Worm (Caenorhabditis elegans): ENCODE measurements around the gene ZC404.2.

ZC404.2 gene

DNA sequence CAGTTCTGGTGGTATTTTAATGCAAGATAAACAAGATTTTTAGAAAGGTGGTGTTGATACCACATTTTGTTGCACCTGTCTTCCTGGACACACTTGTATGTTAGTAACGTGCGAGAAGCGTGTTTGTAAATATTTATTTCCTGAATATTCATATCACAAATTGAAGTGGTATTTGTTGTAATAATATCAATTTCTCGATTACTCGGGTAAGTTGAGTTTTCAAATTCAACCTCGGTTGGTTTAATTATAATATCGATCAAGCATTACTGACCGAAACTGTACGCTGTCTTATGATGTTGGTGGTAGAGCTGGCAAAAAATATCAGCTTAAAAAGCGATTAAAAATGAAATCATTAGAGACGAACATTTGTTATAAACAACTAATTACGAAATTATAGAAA is 16.2 kb downstream of the ZC404.2 start, which contains the start of gene dmsr-11:
Gene dmsr-11 (minus strand): TSS at position 101 of the 400 bp plus-strand sequence.
- TF ChIP-seq ceh-100 (GFP tag; IDR thresholded peaks at IDR 0.05) (no peak), hmg-20 (GFP tag; IDR thresholded peaks at IDR 0.05) (no peak), F23B12.7 (tag; optimal IDR thresholded peaks at IDR 0.05; ENCODE audit: insufficient read depth) (no peak), snpc-1.1 (tag; optimal IDR thresholded peaks at IDR 0.05; ENCODE audit: insufficient read depth) (no peak), zim-3 (tag; optimal IDR thresholded peaks at IDR 0.05) (no peak), ekl-4 (GFP tag; IDR thresholded peaks at IDR 0.05) (no peak), chd-7 (tag; optimal IDR thresholded peaks at IDR 0.05) (no peak), ceh-91 (GFP tag; IDR thresholded peaks at IDR 0.05) (no peak), hmg-1.2 (GFP tag; IDR thresholded peaks at IDR 0.05) (no peak), ztf-18 (tag; optimal IDR thresholded peaks at IDR 0.05) (no peak), nhr-27 (tag; optimal IDR thresholded peaks at IDR 0.05) (no peak), hrde-1 (tag; optimal IDR thresholded peaks at IDR 0.05; ENCODE audit: borderline replicate concordance) (no peak), him-1 (tag; optimal IDR thresholded peaks at IDR 0.05) (no peak), egl-44 (GFP tag; IDR thresholded peaks at IDR 0.05) (no peak), gei-17 (GFP tag; optimal IDR thresholded peaks at IDR 0.05) (no peak), pbrm-1 (GFP tag; IDR thresholded peaks at IDR 0.05) (no peak), F57C9.4 (tag; optimal IDR thresholded peaks at IDR 0.05) (no peak), ccch-3 (GFP tag; optimal IDR thresholded peaks at IDR 0.05) (no peak), rcor-1 (GFP tag; IDR thresholded peaks at IDR 0.05) (no peak)

ce11 chrV:6806340-6806739 is 18.6 kb downstream of the ZC404.2 start, which contains the start of gene dmsr-12:
Gene dmsr-12, minus strand, starts transcription at chrV:6806440.
- TF ChIP-seq rpc-1 (optimal IDR thresholded peaks at IDR 0.05) (no peak), rpc-1 (tag; optimal IDR thresholded peaks at IDR 0.05) (no peak), sdz-38 (tag; optimal IDR thresholded peaks at IDR 0.05) (no peak), mxl-1 (tag; optimal IDR thresholded peaks at IDR 0.05) (no peak), lin-54 (GFP tag; optimal IDR thresholded peaks at IDR 0.05) (no peak), B0019.2 (GFP tag; conservative IDR thresholded peaks at IDR 0.05) (no peak), aptf-3 (GFP tag; IDR thresholded peaks at IDR 0.05) (no peak), lag-1 (GFP tag; IDR thresholded peaks at IDR 0.05) (no peak), chd-7 (tag; optimal IDR thresholded peaks at IDR 0.05) (no peak), tbp1 (GFP tag; optimal IDR thresholded peaks at IDR 0.05) (no peak), ZK185.1 (tag; optimal IDR thresholded peaks at IDR 0.05; ENCODE audit: poor library complexity, severe bottlenecking) (no peak), akir-1 (GFP tag; optimal IDR thresholded peaks at IDR 0.05) (no peak), ceh-91 (GFP tag; IDR thresholded peaks at IDR 0.05) (no peak), hsf-1 (GFP tag; IDR thresholded peaks at IDR 0.05) (no peak), sea-2 (GFP tag; IDR thresholded peaks at IDR 0.05) (no peak), egl-44 (GFP tag; IDR thresholded peaks at IDR 0.05) (no peak), T07F8.4 (tag; optimal IDR thresholded peaks at IDR 0.05) (no peak), rec-8 (tag; optimal IDR thresholded peaks at IDR 0.05) (no peak), ceh-79 (tag; optimal IDR thresholded peaks at IDR 0.05) (no peak)

- no peak for TF ChIP-seq nhr-120 (GFP tag; IDR thresholded peaks at IDR 0.05)
- TF ChIP-seq nhr-80 (tag; optimal IDR thresholded peaks at IDR 0.05), result no peak
- no peak for TF ChIP-seq Y53G8AR.9 (GFP tag; conservative IDR thresholded peaks at IDR 0.05)
- no peak for TF ChIP-seq pha-4 (tag; optimal IDR thresholded peaks at IDR 0.05)
- no peak for TF ChIP-seq K11D2.4 (GFP tag; IDR thresholded peaks at IDR 0.05)
- TF ChIP-seq let-607 (tag; optimal IDR thresholded peaks at IDR 0.05), result no peak
Observed at ce11 chrV:6808962-6809361, 21.2 kb downstream of the ZC404.2 start, which contains the start of gene dmsr-16. Gene dmsr-16, minus strand, starts transcription at chrV:6809062.

Measured in whole organism, young adult.